Worm (Caenorhabditis elegans): ENCODE results near the gene C16C8.21.

ce11 chrII:3472817-3473216, 24.8 kb downstream of the C16C8.21 start, which contains the start of gene Y49F6B.6:
- TF ChIP-seq unc-62 (GFP tag; optimal IDR thresholded peaks at IDR 0.05), result no peak
- TF ChIP-seq snpc-4 (tag; optimal IDR thresholded peaks at IDR 0.05), result no peak
- no peak for TF ChIP-seq ama-1 (optimal IDR thresholded peaks at IDR 0.05)
- TF ChIP-seq ztf-4 (tag; optimal IDR thresholded peaks at IDR 0.05), result no peak
- no peak for TF ChIP-seq F13H6.1 (tag; optimal IDR thresholded peaks at IDR 0.05)
- no peak for TF ChIP-seq nhr-12 (tag; optimal IDR thresholded peaks at IDR 0.05)
- TF ChIP-seq sem-4 (tag; optimal IDR thresholded peaks at IDR 0.05), result no peak
- no peak for TF ChIP-seq elt-1 (tag; optimal IDR thresholded peaks at IDR 0.05)
- TF ChIP-seq zag-1 (tag; optimal IDR thresholded peaks at IDR 0.05), result no peak
- TF ChIP-seq ceh-82 (tag; optimal IDR thresholded peaks at IDR 0.05), result no peak
- no peak for TF ChIP-seq blmp-1 (tag; optimal IDR thresholded peaks at IDR 0.05; ENCODE audit: insufficient read depth)
- no peak for TF ChIP-seq mdl-1 (tag; optimal IDR thresholded peaks at IDR 0.05)
- TF ChIP-seq unc-55 (GFP tag; optimal IDR thresholded peaks at IDR 0.05), result no peak
- TF ChIP-seq aly-2 (tag; optimal IDR thresholded peaks at IDR 0.05), result no peak
